Fruit fly (Drosophila melanogaster): ENCODE data around the gene Irk2.
A peak's percentile ranks its signal among the peaks of the same experiment; 100 is the strongest.

Irk2 gene

dm6 chr3R:23509408-23509940 lies 9.8 kb downstream of the Irk2 start:
- TF ChIP-seq CG16779 (tag; optimal IDR thresholded peaks at IDR 0.05) = no peak
- peak in 1 of 2 experiments; percentile 62 for TF ChIP-seq ss (GFP tag; optimal IDR thresholded peaks at IDR 0.05)
- no peak for TF ChIP-seq Ets96B (tag; optimal IDR thresholded peaks at IDR 0.05)

dm6 chr3R:23508304-23508703 lies 10.9 kb downstream of the Irk2 start:
- TF ChIP-seq Ets96B (tag; optimal IDR thresholded peaks at IDR 0.05) = peak; percentile 78
- TF ChIP-seq CG6792 (GFP tag; optimal IDR thresholded peaks at IDR 0.05) = peak; percentile 79
- TF ChIP-seq CG6854 (GFP tag; optimal IDR thresholded peaks at IDR 0.05) = peak; percentile 71
- peak; percentile 49 for TF ChIP-seq CG6808 (GFP tag; optimal IDR thresholded peaks at IDR 0.05)
- TF ChIP-seq CG6163 (GFP tag; IDR thresholded peaks at IDR 0.05) = peak; percentile 76
- peak; percentile 31 for TF ChIP-seq Eip75B (GFP tag; optimal IDR thresholded peaks at IDR 0.05)
- peak; percentile 13 to 42 for TF ChIP-seq salr (GFP tag; optimal IDR thresholded peaks at IDR 0.05)
- TF ChIP-seq achi (GFP tag; optimal IDR thresholded peaks at IDR 0.05) = peak; percentile 75
- peak; percentile 60 for TF ChIP-seq CG9139 (GFP tag; optimal IDR thresholded peaks at IDR 0.05)
- TF ChIP-seq svp (GFP tag) = peak; percentile 91
- no peak for TF ChIP-seq Hr4 (GFP tag; optimal IDR thresholded peaks at IDR 0.05)
- TF ChIP-seq esn (GFP tag; optimal IDR thresholded peaks at IDR 0.05) = peak; percentile 81
- TF ChIP-seq CG32006 (GFP tag; optimal IDR thresholded peaks at IDR 0.05) = peak; percentile 39
- TF ChIP-seq Eip93F (GFP tag; optimal IDR thresholded peaks at IDR 0.05) = peak; percentile 40
- peak; percentile 47 for TF ChIP-seq fd59A (GFP tag; optimal IDR thresholded peaks at IDR 0.05)
- peak; percentile 47 for TF ChIP-seq CG31627 (GFP tag; optimal IDR thresholded peaks at IDR 0.05)
- peak; percentile 33 for TF ChIP-seq Hr39 (GFP tag; optimal IDR thresholded peaks at IDR 0.05)
- TF ChIP-seq Sox15 (GFP tag; optimal IDR thresholded peaks at IDR 0.05) = peak; percentile 61
- peak; percentile 57 for TF ChIP-seq cyc (GFP tag; optimal IDR thresholded peaks at IDR 0.05)
- peak; percentile 67 for TF ChIP-seq Smox (GFP tag; optimal IDR thresholded peaks at IDR 0.05)
- peak; percentile 39 for TF ChIP-seq lz (GFP tag; optimal IDR thresholded peaks at IDR 0.05)
- no peak for TF ChIP-seq CG16779 (tag; optimal IDR thresholded peaks at IDR 0.05)
- peak; percentile 70 for TF ChIP-seq Met (GFP tag; optimal IDR thresholded peaks at IDR 0.05)
- peak; percentile 72 for TF ChIP-seq OdsH (GFP tag; optimal IDR thresholded peaks at IDR 0.05)
- peak; percentile 58 for TF ChIP-seq spab (GFP tag; optimal IDR thresholded peaks at IDR 0.05)
- TF ChIP-seq CG6276 (GFP tag; optimal IDR thresholded peaks at IDR 0.05) = no peak
- peak; percentile 78 for TF ChIP-seq CG11762 (GFP tag; optimal IDR thresholded peaks at IDR 0.05; ENCODE audit: insufficient read depth)
- no peak for TF ChIP-seq fkh (GFP tag; optimal IDR thresholded peaks at IDR 0.05)
- peak; percentile 65 for TF ChIP-seq CG3919 (GFP tag; optimal IDR thresholded peaks at IDR 0.05)
- no peak for TF ChIP-seq dac (GFP tag; optimal IDR thresholded peaks at IDR 0.05)
- TF ChIP-seq CG11294 (GFP tag; IDR thresholded peaks at IDR 0.05) = no peak
- TF ChIP-seq Hr38 (GFP tag; optimal IDR thresholded peaks at IDR 0.05) = no peak
- TF ChIP-seq CG34406 (GFP tag; optimal IDR thresholded peaks at IDR 0.05) = peak; percentile 89
- peak; percentile 24 for TF ChIP-seq Sox14 (GFP tag; optimal IDR thresholded peaks at IDR 0.05)
- TF ChIP-seq CG8319 (GFP tag; optimal IDR thresholded peaks at IDR 0.05) = peak; percentile 65
- TF ChIP-seq CG3032 (tag; optimal IDR thresholded peaks at IDR 0.05) = peak; percentile 64
- peak; percentile 53 for TF ChIP-seq vri (GFP tag; optimal IDR thresholded peaks at IDR 0.05)
- TF ChIP-seq eg (GFP tag; IDR thresholded peaks at IDR 0.05) = peak; percentile 51; the same call in 2 of the 3 replicates
- TF ChIP-seq CG15336 (GFP tag; IDR thresholded peaks at IDR 0.05) = peak; percentile 38; the same call in 1 of the 2 replicates
- TF ChIP-seq CG11902 (GFP tag; optimal IDR thresholded peaks at IDR 0.05) = peak; percentile 61
- no peak for TF ChIP-seq CG4318 (GFP tag; optimal IDR thresholded peaks at IDR 0.05)
- peak; percentile 79 for TF ChIP-seq CG10631 (GFP tag; optimal IDR thresholded peaks at IDR 0.05)
- TF ChIP-seq CG7368 (GFP tag; optimal IDR thresholded peaks at IDR 0.05) = peak; percentile 62
- TF ChIP-seq CG10669 (GFP tag; optimal IDR thresholded peaks at IDR 0.05) = peak; percentile 70
- TF ChIP-seq Gug (GFP tag; IDR thresholded peaks at IDR 0.05) = no peak
- TF ChIP-seq acj6 (GFP tag; optimal IDR thresholded peaks at IDR 0.05) = peak; percentile 78
- peak; percentile 53 to 71 for TF ChIP-seq ss (GFP tag; optimal IDR thresholded peaks at IDR 0.05)
- TF ChIP-seq topi (GFP tag; optimal IDR thresholded peaks at IDR 0.05) = peak; percentile 67
- peak; percentile 36 for TF ChIP-seq CG1621 (tag; optimal IDR thresholded peaks at IDR 0.05)
